Fruit fly (Drosophila melanogaster) whole organism, pupa: ENCODE results near the gene CG14151.

Experiments used
- CG10348 ChIP-seq: fragments of 200-800 bp; sonication (Bioruptor generic); IDR thresholded peaks from 2 replicates; pipeline ENCODE4 v1.3.6; 2022; ENCODE audit warnings: missing biosample characterization, missing genetic modification characterization
- CG12605 ChIP-seq: fragments of 200-800 bp; sonication (Bioruptor generic); IDR thresholded peaks from 2 replicates; pipeline ENCODE4 v1.3.6; 2022; ENCODE audit warnings: missing biosample characterization, missing genetic modification characterization
- CG13204 ChIP-seq: fragments of 200-800 bp; sonication (Bioruptor generic); optimal IDR thresholded peaks from 2 replicates; lab custom pipeline; 2018; ENCODE audit warnings: missing biosample characterization, mild to moderate bottlenecking, missing genetic modification characterization, moderate library complexity
- CG14655 ChIP-seq: fragments of 200-800 bp; sonication (Bioruptor generic); optimal IDR thresholded peaks from 3 replicates; lab custom pipeline; 2017; ENCODE audit warnings: mild to moderate bottlenecking, missing biosample characterization, missing genetic modification reagents, missing genetic modification characterization
- CG15710 ChIP-seq: fragments of 200-800 bp; sonication (Bioruptor generic); optimal IDR thresholded peaks from 2 replicates; lab custom pipeline; 2018; ENCODE audit warnings: missing biosample characterization, mild to moderate bottlenecking, missing genetic modification characterization, moderate library complexity
- CG17806 ChIP-seq: fragments of 200-800 bp; sonication (Bioruptor generic); optimal IDR thresholded peaks from 2 replicates; lab custom pipeline; 2018; ENCODE audit warnings: missing biosample characterization, mild to moderate bottlenecking, missing genetic modification characterization, moderate library complexity
- CG32121 ChIP-seq: fragments of 200-800 bp; sonication (Bioruptor generic); IDR thresholded peaks from 2 replicates; pipeline ENCODE4 v1.3.6; 2022; ENCODE audit warnings: missing biosample characterization, missing genetic modification characterization
- CG34367 ChIP-seq: fragments of 200-800 bp; sonication (Bioruptor generic); optimal IDR thresholded peaks from 2 replicates; lab custom pipeline; 2018; ENCODE audit warnings: missing biosample characterization, mild to moderate bottlenecking, missing genetic modification characterization
- CG4496 ChIP-seq: fragments of 200-800 bp; sonication (Bioruptor generic); IDR thresholded peaks from 3 replicates; pipeline ENCODE4 v1.3.6; 2022; ENCODE audit warnings: missing biosample characterization, missing genetic modification characterization
- CG8159 ChIP-seq: fragments of 200-800 bp; sonication (Bioruptor generic); optimal IDR thresholded peaks from 3 replicates; lab custom pipeline; 2018; ENCODE audit warnings: missing biosample characterization, mild to moderate bottlenecking, missing genetic modification characterization, moderate library complexity
- CG8301 ChIP-seq: fragments of 200-800 bp; sonication (Bioruptor generic); optimal IDR thresholded peaks from 2 replicates; lab custom pipeline; 2018; ENCODE audit warnings: missing biosample characterization, mild to moderate bottlenecking, missing genetic modification characterization
- CG9948 ChIP-seq: fragments of 200-800 bp; sonication (Bioruptor generic); optimal IDR thresholded peaks from 2 replicates; lab custom pipeline; 2018; ENCODE audit warnings: missing biosample characterization, mild to moderate bottlenecking, missing genetic modification characterization, moderate library complexity
- D1 ChIP-seq: fragments of 200-800 bp; sonication (Bioruptor generic); optimal IDR thresholded peaks from 2 replicates; lab custom pipeline; 2018; ENCODE audit warnings: missing biosample characterization, mild to moderate bottlenecking, missing genetic modification characterization, moderate library complexity
- EcR ChIP-seq: fragments of 200-800 bp; sonication (Bioruptor generic); optimal IDR thresholded peaks from 3 replicates; lab custom pipeline; 2019; ENCODE audit warnings: missing biosample characterization, missing genetic modification characterization, mild to moderate bottlenecking, moderate library complexity, missing genetic modification reagents
- Ets98B ChIP-seq: fragments of 200-800 bp; sonication (Bioruptor generic); IDR thresholded peaks from 2 replicates; pipeline ENCODE4 v1.3.6; 2022; ENCODE audit warnings: missing biosample characterization, missing genetic modification characterization
- Pif1A ChIP-seq: fragments of 200-800 bp; sonication (Bioruptor generic); optimal IDR thresholded peaks from 3 replicates; lab custom pipeline; 2016; ENCODE audit warnings: missing biosample characterization, missing genetic modification characterization
- Pif1B ChIP-seq: fragments of 200-800 bp; sonication (Bioruptor generic); optimal IDR thresholded peaks from 3 replicates; lab custom pipeline; 2016; ENCODE audit warnings: missing biosample characterization, missing genetic modification characterization
- Snoo ChIP-seq: fragments of 200-800 bp; sonication (Bioruptor generic); optimal IDR thresholded peaks from 3 replicates; lab custom pipeline; 2017; ENCODE audit warnings: missing biosample characterization, mild to moderate bottlenecking, missing genetic modification characterization, inconsistent platforms
- fd96Ca ChIP-seq: fragments of 200-800 bp; sonication (Bioruptor generic); IDR thresholded peaks from 3 replicates; pipeline ENCODE4 v1.3.6; 2022; ENCODE audit warnings: missing biosample characterization, missing genetic modification characterization
- gl ChIP-seq: fragments of 200-800 bp; sonication (Bioruptor generic); optimal IDR thresholded peaks from 2 replicates; lab custom pipeline; 2018; ENCODE audit warnings: missing biosample characterization, mild to moderate bottlenecking, missing genetic modification characterization
- rn ChIP-seq: fragments of 200-800 bp; sonication (Bioruptor generic); IDR thresholded peaks from 2 replicates; pipeline ENCODE4 v1.3.6; 2022; ENCODE audit warnings: missing biosample characterization, missing genetic modification characterization

The CG14151 gene

dm6 chr3L:10663190-10663763 is 35.0 kb upstream of the CG14151 start, which contains the start of gene Adi1:
Adi1 (plus strand) TSS chr3L:10663376.
- peak; percentile 22 for TF ChIP-seq EcR (GFP tag; lab: Kevin White, UChicago)
- no peak for TF ChIP-seq CG34367 (tag; lab: Kevin White, UChicago)

dm6 chr3L:10660744-10661589 is 32.7 kb upstream of the CG14151 start, which contains the start of the genes CG32066 and CG8003:
CG32066 (minus strand) TSS chr3L:10661013.
CG8003 (plus strand) TSS chr3L:10661475.
- TF ChIP-seq gl (no peak), CG15710 (tag; lab: Kevin White, UChicago) (peak; percentile 36), CG8159 (tag; lab: Kevin White, UChicago) (no peak), CG8301 (tag; lab: Kevin White, UChicago) (peak; percentile 9), CG32121 (GFP tag; lab: Robert Waterston, UW) (peak; percentile 49; the same call in 1 of the 2 replicates), Snoo (tag; lab: Kevin White, UChicago) (no peak), fd96Ca (peak; percentile 13; the same call in 1 of the 3 replicates), Ets98B (GFP tag; lab: Robert Waterston, UW) (peak; percentile 23; the same call in 1 of the 2 replicates), CG17806 (tag; lab: Kevin White, UChicago) (no peak), CG10348 (GFP tag; lab: Robert Waterston, UW) (no peak), Pif1A (GFP tag; lab: Kevin White, UChicago) (peak; percentile 42), CG14655 (GFP tag; lab: Kevin White, UChicago) (no peak), rn (GFP tag; lab: Robert Waterston, UW) (no peak), Pif1B (GFP tag; lab: Kevin White, UChicago) (peak; percentile 19), CG13204 (GFP tag; lab: Kevin White, UChicago) (no peak), CG9948 (tag; lab: Kevin White, UChicago) (no peak), CG34367 (tag; lab: Kevin White, UChicago) (no peak), CG12605 (no peak), CG4496 (GFP tag; lab: Robert Waterston, UW) (peak; percentile 31; the same call in 2 of the 3 replicates), EcR (GFP tag; lab: Kevin White, UChicago) (peak; percentile 45), D1 (tag; lab: Kevin White, UChicago) (peak; percentile 62)

dm6 chr3L:10659993-10660743 is 31.9 kb upstream of the CG14151 start:
- no peak for TF ChIP-seq CG14655 (GFP tag; lab: Kevin White, UChicago)
- no peak for TF ChIP-seq EcR (GFP tag; lab: Kevin White, UChicago)
- no peak for TF ChIP-seq gl
- peak; percentile 10 for TF ChIP-seq CG8159 (tag; lab: Kevin White, UChicago)
- TF ChIP-seq CG8301 (tag; lab: Kevin White, UChicago) = no peak
- no peak for TF ChIP-seq CG17806 (tag; lab: Kevin White, UChicago)
- no peak for TF ChIP-seq Ets98B (GFP tag; lab: Robert Waterston, UW)
- peak; percentile 12 for TF ChIP-seq CG34367 (tag; lab: Kevin White, UChicago)
- no peak for TF ChIP-seq CG12605
- TF ChIP-seq CG32121 (GFP tag; lab: Robert Waterston, UW) = no peak
- no peak for TF ChIP-seq CG9948 (tag; lab: Kevin White, UChicago)
- no peak for TF ChIP-seq fd96Ca

dm6 chr3L:10659524-10659923 is 31.2 kb upstream of the CG14151 start:
- TF ChIP-seq CG34367 (tag; lab: Kevin White, UChicago) (no peak), CG17806 (tag; lab: Kevin White, UChicago) (no peak)

dm6 chr3L:10658362-10659127 is 30.3 kb upstream of the CG14151 start:
- TF ChIP-seq Pif1A (GFP tag; lab: Kevin White, UChicago) (no peak), CG10348 (GFP tag; lab: Robert Waterston, UW) (no peak), Pif1B (GFP tag; lab: Kevin White, UChicago) (no peak), D1 (tag; lab: Kevin White, UChicago) (no peak), CG15710 (tag; lab: Kevin White, UChicago) (no peak), CG32121 (GFP tag; lab: Robert Waterston, UW) (no peak)
